Worm (Caenorhabditis elegans) whole organism, early embryonic: ENCODE results near the gene T23F2.2.

Experiments
- B0310.2 ChIP-seq: sonication (generic microtip); optimal IDR thresholded peaks from 2 replicates; lab custom pipeline; 2016; ENCODE audit warnings: mild to moderate bottlenecking, missing genetic modification characterization, missing compliant biosample characterization
- F13C5.2 ChIP-seq: sonication (generic microtip); optimal IDR thresholded peaks from 2 replicates; lab custom pipeline; 2017; ENCODE audit warnings: mild to moderate bottlenecking, missing genetic modification characterization, inconsistent platforms, missing compliant biosample characterization
- aly-1 ChIP-seq: sonication (generic microtip); optimal IDR thresholded peaks from 2 replicates; lab custom pipeline; 2016; ENCODE audit warnings: missing genetic modification characterization, missing compliant biosample characterization
- ama-1 ChIP-seq: fragments of 150-350 bp; optimal IDR thresholded peaks from 2 replicates; lab custom pipeline; 2014
- ceh-13 ChIP-seq: fragments of 200-800 bp; sonication (Bioruptor generic); optimal IDR thresholded peaks from 2 replicates; lab custom pipeline; 2018; ENCODE audit warnings: mild to moderate bottlenecking, missing genetic modification characterization, missing compliant biosample characterization
- ceh-36 ChIP-seq: sonication (generic microtip); optimal IDR thresholded peaks from 2 replicates; lab custom pipeline; 2016; ENCODE audit warnings: missing genetic modification characterization, inconsistent platforms, missing compliant biosample characterization
- ets-7 ChIP-seq: sonication (generic microtip); optimal IDR thresholded peaks from 2 replicates; lab custom pipeline; 2016; ENCODE audit warnings: missing genotype, missing genetic modification characterization, missing compliant biosample characterization
- flt-1 ChIP-seq: fragments of 200-800 bp; sonication (Bioruptor generic); IDR thresholded peaks from 2 replicates; pipeline ENCODE4 v1.3.6; 2022; ENCODE audit warnings: missing genetic modification characterization, missing compliant biosample characterization
- hmbx-1 ChIP-seq: sonication (generic microtip); optimal IDR thresholded peaks from 2 replicates; lab custom pipeline; 2016; ENCODE audit warnings: mild to moderate bottlenecking, missing genetic modification characterization, missing compliant biosample characterization
- hmg-4 ChIP-seq: fragments of 200-800 bp; sonication (Bioruptor generic); optimal IDR thresholded peaks from 2 replicates; lab custom pipeline; 2018; ENCODE audit warnings: mild to moderate bottlenecking, missing genetic modification characterization, missing compliant biosample characterization
- hnd-1 ChIP-seq: sonication (generic microtip); optimal IDR thresholded peaks from 2 replicates; lab custom pipeline; 2016; ENCODE audit warnings: missing genetic modification characterization, missing compliant biosample characterization
- pes-1 ChIP-seq: fragments of 200-800 bp; sonication (Bioruptor generic); IDR thresholded peaks from 2 replicates; pipeline ENCODE4 v1.3.6; 2022; ENCODE audit warnings: missing genetic modification reagents, missing genetic modification characterization, missing compliant biosample characterization
- scrt-1 ChIP-seq: fragments of 200-800 bp; sonication (Bioruptor generic); IDR thresholded peaks from 2 replicates; pipeline ENCODE4 v1.3.6; 2022; ENCODE audit warnings: missing genetic modification characterization, missing compliant biosample characterization
- sea-1 ChIP-seq: fragments of 200-800 bp; sonication (Bioruptor generic); conservative IDR thresholded peaks from 2 replicates; pipeline ENCODE4 v1.3.6; 2022; ENCODE audit warnings: missing genetic modification characterization, missing compliant biosample characterization
- tbx-11 ChIP-seq: fragments of 200-800 bp; sonication (Bioruptor generic); IDR thresholded peaks from 2 replicates; pipeline ENCODE4 v1.3.6; 2022; ENCODE audit warnings: missing genetic modification characterization, missing compliant biosample characterization
- tbx-37 ChIP-seq: fragments of 200-800 bp; sonication (Bioruptor generic); conservative IDR thresholded peaks from 2 replicates; pipeline ENCODE4 v1.3.6; 2022; ENCODE audit warnings: missing genetic modification reagents, missing genetic modification characterization, missing compliant biosample characterization
- tra-4 ChIP-seq: sonication (generic microtip); optimal IDR thresholded peaks from 2 replicates; lab custom pipeline; 2017; ENCODE audit warnings: missing genetic modification characterization, missing compliant biosample characterization

Gene T23F2.2

ce11 chrX:5488867-5489266 is 16.2 kb downstream of the T23F2.2 start:
- TF ChIP-seq ceh-36 (no peak), ama-1 (lab: Kevin White, UChicago) (no peak)

ce11 chrX:5485931-5486537 is 19.0 kb downstream of the T23F2.2 start, which contains the start of gene C25F6.1:
C25F6.1 (plus strand) TSS chrX:5486487.
- no peak for TF ChIP-seq F13C5.2
- no peak for TF ChIP-seq ceh-13 (GFP tag; lab: Kevin White, UChicago)
- no peak for TF ChIP-seq B0310.2 (tag; lab: Kevin White, UChicago)
- no peak for TF ChIP-seq hmg-4
- no peak for TF ChIP-seq scrt-1
- TF ChIP-seq tra-4 (tag; lab: Kevin White, UChicago): no peak
- TF ChIP-seq sea-1: no peak
- TF ChIP-seq ets-7 (tag; lab: Kevin White, UChicago): no peak
- no peak for TF ChIP-seq pes-1 (GFP tag; lab: Robert Waterston, UW)
- TF ChIP-seq tbx-37 (GFP tag; lab: Robert Waterston, UW): no peak
- no peak for TF ChIP-seq tbx-11

ce11 chrX:5485284-5485927 is 19.6 kb downstream of the T23F2.2 start:
- 0 out of 2 replicates have a peak, but pooled peaks have one; percentile 12 for TF ChIP-seq sea-1
- peak; percentile 29; the same call in 1 of the 2 replicates for TF ChIP-seq tbx-37 (GFP tag; lab: Robert Waterston, UW)
- 0 out of 2 replicates have a peak, but pooled peaks have one; percentile 45 for TF ChIP-seq flt-1 (GFP tag; lab: Robert Waterston, UW)
- TF ChIP-seq hmg-4: no peak
- TF ChIP-seq ceh-36: peak; percentile 43
- no peak for TF ChIP-seq F13C5.2
- no peak for TF ChIP-seq aly-1 (tag; lab: Kevin White, UChicago)
- no peak for TF ChIP-seq tra-4 (tag; lab: Kevin White, UChicago)
- no peak for TF ChIP-seq scrt-1
- TF ChIP-seq tbx-11: no peak
- TF ChIP-seq hnd-1 (tag; lab: Kevin White, UChicago): no peak
- TF ChIP-seq ets-7 (tag; lab: Kevin White, UChicago): no peak
- TF ChIP-seq hmbx-1 (tag; lab: Kevin White, UChicago): no peak
- no peak for TF ChIP-seq ceh-13 (GFP tag; lab: Kevin White, UChicago)
- TF ChIP-seq B0310.2 (tag; lab: Kevin White, UChicago): no peak
- no peak for TF ChIP-seq ama-1 (lab: Kevin White, UChicago)
- peak; percentile 62; the same call in 1 of the 2 replicates for TF ChIP-seq pes-1 (GFP tag; lab: Robert Waterston, UW)

DNA sequence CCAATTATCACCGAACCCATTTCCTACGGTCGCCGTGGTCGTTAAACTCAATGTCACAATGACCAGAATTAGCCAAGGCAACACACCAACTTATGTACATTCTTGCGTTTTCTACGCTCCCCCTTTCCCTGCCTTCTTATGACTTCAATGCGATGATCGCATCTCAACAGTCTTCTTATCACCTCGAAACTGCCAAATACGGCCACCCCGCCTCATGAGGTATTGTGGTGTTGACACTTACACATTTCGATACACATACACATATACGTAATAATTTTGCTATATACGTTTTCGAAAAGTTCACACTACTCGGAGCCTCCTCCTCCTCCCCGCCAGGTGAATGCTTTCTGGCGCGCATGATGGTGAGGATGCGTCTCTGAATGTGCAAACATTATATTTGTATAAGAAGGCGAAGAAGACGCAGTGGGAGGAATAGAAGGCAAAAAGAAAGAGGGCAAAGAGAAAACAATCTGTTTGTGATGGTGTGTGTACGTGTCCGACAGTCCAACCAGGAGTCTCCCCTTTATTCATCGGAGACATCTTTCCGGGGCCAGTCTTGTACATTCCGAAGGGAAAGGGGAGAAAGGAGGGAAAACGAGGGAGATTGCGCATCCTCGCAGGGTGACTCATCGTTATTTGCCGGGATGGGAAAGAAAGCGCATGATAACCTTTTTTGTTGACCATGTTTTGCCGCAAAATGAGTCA is 25.0 kb downstream of the T23F2.2 start:
- TF ChIP-seq tbx-37 (GFP tag; lab: Robert Waterston, UW) (peak; percentile 34; the same call in 1 of the 2 replicates), hmg-4 (peak; percentile 54), pes-1 (GFP tag; lab: Robert Waterston, UW) (no peak), F13C5.2 (no peak), B0310.2 (tag; lab: Kevin White, UChicago) (peak; percentile 65), ceh-13 (GFP tag; lab: Kevin White, UChicago) (no peak), flt-1 (GFP tag; lab: Robert Waterston, UW) (no peak)

- TF ChIP-seq aly-1 (tag; lab: Kevin White, UChicago): no peak
- no peak for TF ChIP-seq hmbx-1 (tag; lab: Kevin White, UChicago)
- no peak for TF ChIP-seq ama-1 (lab: Kevin White, UChicago)
- TF ChIP-seq tbx-37 (GFP tag; lab: Robert Waterston, UW): no peak
- no peak for TF ChIP-seq ceh-13 (GFP tag; lab: Kevin White, UChicago)
- no peak for TF ChIP-seq F13C5.2
- no peak for TF ChIP-seq hnd-1 (tag; lab: Kevin White, UChicago)
- TF ChIP-seq ets-7 (tag; lab: Kevin White, UChicago): no peak
- no peak for TF ChIP-seq tbx-11
- no peak for TF ChIP-seq ceh-36
- TF ChIP-seq sea-1: no peak
- TF ChIP-seq scrt-1: no peak
- no peak for TF ChIP-seq flt-1 (GFP tag; lab: Robert Waterston, UW)
- TF ChIP-seq B0310.2 (tag; lab: Kevin White, UChicago): no peak
- no peak for TF ChIP-seq hmg-4
- TF ChIP-seq tra-4 (tag; lab: Kevin White, UChicago): no peak
- TF ChIP-seq pes-1 (GFP tag; lab: Robert Waterston, UW): no peak
These were observed 25.7 kb downstream of the T23F2.2 start, which contains the start of gene dlg-1 for ce11 chrX:5479300-5479811. dlg-1 (plus strand) TSS chrX:5479700.

- TF ChIP-seq F13C5.2 (no peak), B0310.2 (tag; lab: Kevin White, UChicago) (no peak), hmg-4 (no peak), tbx-11 (no peak), hmbx-1 (tag; lab: Kevin White, UChicago) (no peak), scrt-1 (no peak), tbx-37 (GFP tag; lab: Robert Waterston, UW) (no peak)
These were observed 26.2 kb downstream of the T23F2.2 start for ce11 chrX:5478875-5479274.

ce11 chrX:5477597-5477996 is 27.5 kb downstream of the T23F2.2 start:
- TF ChIP-seq sea-1 (no peak), flt-1 (GFP tag; lab: Robert Waterston, UW) (no peak), tbx-37 (GFP tag; lab: Robert Waterston, UW) (no peak), tra-4 (tag; lab: Kevin White, UChicago) (no peak), tbx-11 (no peak), aly-1 (tag; lab: Kevin White, UChicago) (no peak), ama-1 (lab: Kevin White, UChicago) (no peak), hnd-1 (tag; lab: Kevin White, UChicago) (no peak), F13C5.2 (no peak), ceh-36 (no peak), pes-1 (GFP tag; lab: Robert Waterston, UW) (no peak)
